Worm (Caenorhabditis elegans) whole organism, L4 larva: ENCODE results near the gene pgap-1.

Experiments
- F44E2.7 ChIP-seq: fragments of 200-800 bp; sonication (Bioruptor generic); IDR thresholded peaks from 2 replicates; pipeline ENCODE4 v2.1.2; 2022; ENCODE audit warnings: missing genetic modification characterization, missing compliant biosample characterization
- T26A8.4 ChIP-seq: fragments of 200-800 bp; sonication (Bioruptor generic); IDR thresholded peaks from 2 replicates; pipeline ENCODE4 v1.3.6; 2022; ENCODE audit warnings: missing genetic modification characterization, missing compliant biosample characterization
- Y105C5A.15 ChIP-seq: fragments of 200-800 bp; sonication (Bioruptor generic); IDR thresholded peaks from 2 replicates; pipeline ENCODE4 v1.3.6; 2022; ENCODE audit warnings: missing genetic modification characterization, missing compliant biosample characterization
- Y48G9A.11 ChIP-seq: fragments of 200-800 bp; sonication (Bioruptor generic); IDR thresholded peaks from 2 replicates; pipeline ENCODE4 v1.3.6; 2022; ENCODE audit warnings: missing genetic modification reagents, missing genetic modification characterization, missing compliant biosample characterization
- aha-1 ChIP-seq: fragments of 150-350 bp; peaks from one replicate; lab custom pipeline; 2014; ENCODE audit warnings: missing biosample characterization, missing genetic modification characterization
- attf-4 ChIP-seq: sonication (generic microtip); optimal IDR thresholded peaks from 3 replicates; lab custom pipeline; 2017; ENCODE audit warnings: missing biosample characterization, missing genetic modification characterization
- ceh-44 ChIP-seq: fragments of 200-800 bp; sonication (Bioruptor generic); IDR thresholded peaks from 2 replicates; pipeline ENCODE4 v1.3.6; 2022; ENCODE audit warnings: missing genetic modification reagents, missing genetic modification characterization, missing compliant biosample characterization
- ceh-82 ChIP-seq: sonication (generic microtip); optimal IDR thresholded peaks from 2 replicates; lab custom pipeline; 2017; ENCODE audit warnings: missing biosample characterization, missing genetic modification characterization
- ces-1 ChIP-seq: fragments of 150-350 bp; sonication (generic microtip); optimal IDR thresholded peaks from 4 replicates; lab custom pipeline; 2014; ENCODE audit warnings: missing biosample characterization, missing genetic modification reagents, missing genetic modification characterization
- cey-2 ChIP-seq: sonication (generic microtip); optimal IDR thresholded peaks from 3 replicates; lab custom pipeline; 2017; ENCODE audit warnings: missing genetic modification characterization, mild to moderate bottlenecking, missing compliant biosample characterization, antibody characterized with exemption, borderline replicate concordance; ENCODE audit not compliant: insufficient read depth
- daf-8 ChIP-seq: fragments of 200-800 bp; sonication (Bioruptor generic); IDR thresholded peaks from 2 replicates; pipeline ENCODE4 v1.3.6; 2022; ENCODE audit warnings: missing genetic modification characterization, missing compliant biosample characterization
- dmd-6 ChIP-seq: fragments of 200-800 bp; sonication (Bioruptor generic); IDR thresholded peaks from 2 replicates; pipeline ENCODE4 v1.3.6; 2022; ENCODE audit warnings: missing genetic modification reagents, missing genetic modification characterization, missing compliant biosample characterization
- dmd-9 ChIP-seq: fragments of 200-800 bp; sonication (Bioruptor generic); IDR thresholded peaks from 2 replicates; pipeline ENCODE4 v1.3.6; 2022; ENCODE audit warnings: missing genetic modification reagents, missing genetic modification characterization, missing compliant biosample characterization
- duxl-1 ChIP-seq: sonication (generic microtip); optimal IDR thresholded peaks from 2 replicates; lab custom pipeline; 2016; ENCODE audit warnings: mild to moderate bottlenecking, missing genetic modification characterization, moderate library complexity, missing compliant biosample characterization; ENCODE audit not compliant: poor library complexity
- egl-27 ChIP-seq: sonication (generic microtip); optimal IDR thresholded peaks from 3 replicates; lab custom pipeline; 2017; ENCODE audit warnings: missing biosample characterization, missing genetic modification reagents, missing genetic modification characterization
- egl-43 ChIP-seq: fragments of 200-800 bp; sonication (Bioruptor generic); IDR thresholded peaks from 2 replicates; pipeline ENCODE4 v1.3.6; 2022; ENCODE audit warnings: missing genetic modification reagents, missing genetic modification characterization, missing compliant biosample characterization
- gei-8 ChIP-seq: fragments of 200-800 bp; sonication (Bioruptor generic); optimal IDR thresholded peaks from 2 replicates; lab custom pipeline; 2018; ENCODE audit warnings: mild to moderate bottlenecking, missing genetic modification characterization, missing compliant biosample characterization
- hlh-30 ChIP-seq: sonication (generic microtip); optimal IDR thresholded peaks from 2 replicates; lab custom pipeline; 2017; ENCODE audit warnings: antibody characterized with exemption, mild to moderate bottlenecking, missing genetic modification characterization, missing compliant biosample characterization; ENCODE audit not compliant: insufficient read depth
- lin-38 ChIP-seq: fragments of 200-800 bp; sonication (Bioruptor generic); IDR thresholded peaks from 2 replicates; pipeline ENCODE4 v1.3.6; 2022; ENCODE audit warnings: missing genetic modification reagents, missing genetic modification characterization, missing compliant biosample characterization
- lsy-2 ChIP-seq, 2 experiments: fragments of 150-350 bp in 1 of 2; sonication (generic microtip) in 1 of 2; optimal IDR thresholded peaks; 2 replicates each; lab custom pipeline; 2014 to 2017; ENCODE audit warnings: missing biosample characterization in 2 of 2, missing genetic modification characterization in 2 of 2
- mep-1 ChIP-seq: fragments of 150-350 bp; sonication (generic microtip); optimal IDR thresholded peaks from 3 replicates; lab custom pipeline; 2014; ENCODE audit warnings: missing biosample characterization, missing genetic modification characterization
- mes-2 ChIP-seq: sonication (generic microtip); optimal IDR thresholded peaks from 2 replicates; lab custom pipeline; 2016; ENCODE audit warnings: missing genotype, mild to moderate bottlenecking, missing genetic modification characterization, missing compliant biosample characterization; ENCODE audit not compliant: poor library complexity, severe bottlenecking
- nhr-102 ChIP-seq: sonication (generic microtip); optimal IDR thresholded peaks from 2 replicates; lab custom pipeline; 2016; ENCODE audit warnings: mild to moderate bottlenecking, missing genetic modification characterization, moderate library complexity, missing compliant biosample characterization
- nhr-111 ChIP-seq: fragments of 200-800 bp; sonication (Bioruptor generic); optimal IDR thresholded peaks from 2 replicates; lab custom pipeline; 2018; ENCODE audit warnings: mild to moderate bottlenecking, missing genetic modification characterization, missing compliant biosample characterization
- nhr-28 ChIP-seq: fragments of 150-350 bp; optimal IDR thresholded peaks from 2 replicates; lab custom pipeline; 2014; ENCODE audit warnings: missing biosample characterization, missing genetic modification characterization
- nhr-41 ChIP-seq: fragments of 200-800 bp; sonication (Bioruptor generic); IDR thresholded peaks from 2 replicates; pipeline ENCODE4 v1.3.6; 2022; ENCODE audit warnings: missing genetic modification reagents, missing genetic modification characterization, missing compliant biosample characterization
- pha-4 ChIP-seq, 2 experiments: fragments of 150-350 bp in 1 of 2; fragments of 200-800 bp in 1 of 2; sonication (Bioruptor generic) in 1 of 2; IDR thresholded peaks in 1 of 2; optimal IDR thresholded peaks in 1 of 2; 2 replicates each; pipeline versions ENCODE4 v1.3.6 to Lab custom; 2014 to 2022; ENCODE audit warnings: missing genetic modification characterization in 2 of 2, missing genetic modification reagents in 2 of 2, missing biosample characterization in 1 of 2, missing compliant biosample characterization in 1 of 2
- snpc-4 ChIP-seq: fragments of 150-350 bp; optimal IDR thresholded peaks from 2 replicates; lab custom pipeline; 2014; ENCODE audit warnings: missing biosample characterization, missing genetic modification characterization
- unc-62 ChIP-seq, 3 experiments: fragments of 150-350 bp in 1 of 3; sonication (generic microtip); optimal IDR thresholded peaks in 2 of 3; peaks in 1 of 3; 1 replicate in 1 of 3; 2 replicates in 2 of 3; lab custom pipeline; 2014 to 2017; ENCODE audit warnings: missing biosample characterization in 3 of 3, missing genetic modification characterization in 3 of 3, missing genetic modification reagents in 3 of 3, missing genotype in 1 of 3

Gene pgap-1

ce11 chrV:11239187-11239725 lies 2.4 kb upstream of the pgap-1 start, which contains the start of the genes dvc-1 and ima-1 (continued):
- TF ChIP-seq Y48G9A.11 (GFP tag; lab: Robert Waterston, UW): 0 out of 2 replicates have a peak, but pooled peaks have one; percentile 27
- TF ChIP-seq egl-43: peak; percentile 65
- no peak for TF ChIP-seq T26A8.4 (GFP tag; lab: Robert Waterston, UW)
- no peak for TF ChIP-seq ces-1 (GFP tag; lab: Kevin White, UChicago)
- no peak for TF ChIP-seq nhr-41
- no peak for TF ChIP-seq unc-62 (GFP tag; optimal IDR thresholded peaks at IDR 0.05 in 1 of 2; lab: Kevin White, UChicago)
- TF ChIP-seq unc-62 (tag; optimal IDR thresholded peaks at IDR 0.05; lab: Kevin White, UChicago): no peak
- TF ChIP-seq duxl-1: no peak
- no peak for TF ChIP-seq F44E2.7
- TF ChIP-seq nhr-28 (tag; lab: Kevin White, UChicago): peak; percentile 26
- TF ChIP-seq mep-1 (tag; lab: Kevin White, UChicago): peak; percentile 59
- TF ChIP-seq lsy-2 (tag; optimal IDR thresholded peaks at IDR 0.05; lab: Kevin White, UChicago): no peak

ce11 chrV:11244539-11244938 lies 2.9 kb downstream of the pgap-1 start, which contains the start of gene mxl-1:
Gene mxl-1 (plus strand): TSS chrV:11244839.
- TF ChIP-seq ces-1 (GFP tag; lab: Kevin White, UChicago) (no peak), dmd-9 (GFP tag; lab: Robert Waterston, UW) (no peak), Y105C5A.15 (GFP tag; lab: Robert Waterston, UW) (no peak), attf-4 (tag; lab: Kevin White, UChicago) (no peak), mes-2 (no peak), ceh-44 (no peak), cey-2 (tag; lab: Kevin White, UChicago) (no peak), nhr-111 (GFP tag; lab: Kevin White, UChicago) (no peak), daf-8 (GFP tag; lab: Robert Waterston, UW) (no peak), dmd-6 (GFP tag; lab: Robert Waterston, UW) (no peak), gei-8 (no peak), F44E2.7 (no peak), ceh-82 (no peak), egl-27 (tag; lab: Kevin White, UChicago) (no peak)

- TF ChIP-seq unc-62 (GFP tag; optimal IDR thresholded peaks at IDR 0.05 in 1 of 2; lab: Kevin White, UChicago) (peak in 1 of 2 experiments; percentile 93), unc-62 (tag; optimal IDR thresholded peaks at IDR 0.05; lab: Kevin White, UChicago) (no peak), Y48G9A.11 (GFP tag; lab: Robert Waterston, UW) (no peak), Y105C5A.15 (GFP tag; lab: Robert Waterston, UW) (no peak), hlh-30 (tag; lab: Kevin White, UChicago) (no peak)
Observed at ce11 chrV:11245029-11245428, 3.3 kb downstream of the pgap-1 start.

ce11 chrV:11247846-11248245 lies 6.2 kb downstream of the pgap-1 start, which contains the start of gene mam-4:
Gene mam-4 (plus strand): TSS chrV:11248146.
- peak in 1 of 2 experiments; percentile 53 for TF ChIP-seq unc-62 (GFP tag; optimal IDR thresholded peaks at IDR 0.05 in 1 of 2; lab: Kevin White, UChicago)
- TF ChIP-seq unc-62 (tag; optimal IDR thresholded peaks at IDR 0.05; lab: Kevin White, UChicago): no peak
- no peak for TF ChIP-seq Y48G9A.11 (GFP tag; lab: Robert Waterston, UW)
- TF ChIP-seq nhr-102 (tag; lab: Kevin White, UChicago): no peak
- TF ChIP-seq lin-38 (GFP tag; lab: Robert Waterston, UW): no peak
- TF ChIP-seq snpc-4: no peak

DNA sequence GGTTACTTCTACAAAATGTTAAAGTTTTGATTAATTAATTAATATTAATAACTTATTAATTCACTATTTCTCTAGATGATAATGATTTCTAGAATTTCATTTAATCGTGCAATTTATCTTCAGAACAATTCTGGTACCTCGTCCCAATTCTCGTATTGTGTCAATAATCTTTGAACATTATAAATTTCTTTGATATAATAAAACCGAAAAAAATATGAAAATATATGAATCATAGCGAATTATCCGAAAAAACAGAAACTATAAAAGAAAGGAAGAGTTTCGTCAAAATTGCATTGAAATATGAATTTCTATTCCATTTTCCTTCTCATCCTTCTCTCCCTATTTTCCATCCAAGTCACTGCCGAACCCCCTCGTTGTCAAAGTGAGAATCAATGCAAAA lies 9.1 kb downstream of the pgap-1 start, which contains the start of gene T19B10.12:
Gene T19B10.12 (plus strand): TSS at position 301 of the 400 bp plus-strand sequence.
- peak; percentile 27 for TF ChIP-seq aha-1
- no peak for TF ChIP-seq pha-4 (GFP tag; IDR thresholded peaks at IDR 0.05; lab: Robert Waterston, UW)
- TF ChIP-seq pha-4 (tag; optimal IDR thresholded peaks at IDR 0.05; lab: Kevin White, UChicago): no peak
